Worm (Caenorhabditis elegans) whole organism, L1 larva: ENCODE measurements around the gene ubc-26.
A peak's percentile ranks its signal among the peaks of the same experiment; 100 is the strongest.

Experiments
- C04F5.9 ChIP-seq: sonication (generic microtip); optimal IDR thresholded peaks from 2 replicates; lab custom pipeline; 2016; ENCODE audit warnings: missing genetic modification characterization, missing compliant biosample characterization
- C34B4.2 ChIP-seq: sonication (generic microtip); optimal IDR thresholded peaks from 2 replicates; lab custom pipeline; 2017; ENCODE audit warnings: mild to moderate bottlenecking, missing genetic modification characterization, missing compliant biosample characterization
- aha-1 ChIP-seq: fragments of 150-350 bp; optimal IDR thresholded peaks from 2 replicates; lab custom pipeline; 2014; ENCODE audit warnings: missing biosample characterization, missing genetic modification characterization
- ceh-82 ChIP-seq, 3 experiments: fragments of 150-350 bp in 1 of 3; sonication (generic microtip) in 2 of 3; optimal IDR thresholded peaks; 2 replicates each; lab custom pipeline; 2014 to 2017; ENCODE audit warnings: missing biosample characterization in 3 of 3, missing genetic modification characterization in 3 of 3
- ceh-90 ChIP-seq: sonication (generic microtip); optimal IDR thresholded peaks from 2 replicates; lab custom pipeline; 2016; ENCODE audit warnings: missing genetic modification characterization, missing compliant biosample characterization
- dpl-1 ChIP-seq, 3 experiments: fragments of 150-350 bp in 2 of 3; sonication (generic microtip) in 1 of 3; optimal IDR thresholded peaks; 2 replicates each; lab custom pipeline; 2014 to 2017; ENCODE audit warnings: missing biosample characterization in 3 of 3, missing genetic modification characterization in 3 of 3, missing genetic modification reagents in 3 of 3
- dsc-1 ChIP-seq: sonication (generic microtip); optimal IDR thresholded peaks from 2 replicates; lab custom pipeline; 2016; ENCODE audit warnings: mild to moderate bottlenecking, missing genetic modification characterization, missing compliant biosample characterization
- efl-1 ChIP-seq, 4 experiments: fragments of 150-350 bp; optimal IDR thresholded peaks in 3 of 4; peaks in 1 of 4; 1 replicate in 1 of 4; 2 replicates in 3 of 4; lab custom pipeline; 2014; ENCODE audit warnings: missing biosample characterization in 2 of 4, missing genetic modification characterization in 2 of 4, missing genetic modification reagents in 2 of 4
- egl-13 ChIP-seq: sonication (generic microtip); optimal IDR thresholded peaks from 2 replicates; lab custom pipeline; 2016; ENCODE audit warnings: missing genotype, missing genetic modification reagents, missing genetic modification characterization, missing compliant biosample characterization
- egl-27 ChIP-seq, 2 experiments: fragments of 150-350 bp in 1 of 2; sonication (generic microtip); optimal IDR thresholded peaks; 3 replicates each; lab custom pipeline; 2017 to 2018; ENCODE audit warnings: missing biosample characterization in 2 of 2, missing genetic modification characterization in 2 of 2, missing genetic modification reagents in 2 of 2
- elt-2 ChIP-seq: sonication (generic microtip); optimal IDR thresholded peaks from 2 replicates; lab custom pipeline; 2016; ENCODE audit warnings: missing genetic modification characterization, mild to moderate bottlenecking, inconsistent platforms, missing compliant biosample characterization, missing genetic modification reagents
- fkh-10 ChIP-seq: sonication (generic microtip); optimal IDR thresholded peaks from 2 replicates; lab custom pipeline; 2017; ENCODE audit warnings: missing biosample characterization, missing genetic modification reagents, missing genetic modification characterization
- fkh-4 ChIP-seq: sonication (generic microtip); optimal IDR thresholded peaks from 2 replicates; lab custom pipeline; 2016; ENCODE audit warnings: missing compliant biosample characterization, missing genetic modification characterization, borderline replicate concordance
- fos-1 ChIP-seq: fragments of 150-350 bp; optimal IDR thresholded peaks from 2 replicates; lab custom pipeline; 2014; ENCODE audit warnings: missing biosample characterization, missing genetic modification characterization
- hlh-4 ChIP-seq: sonication (generic microtip); optimal IDR thresholded peaks from 2 replicates; lab custom pipeline; 2016; ENCODE audit warnings: mild to moderate bottlenecking, missing genetic modification characterization, missing compliant biosample characterization
- hpl-2 ChIP-seq: fragments of 150-350 bp; optimal IDR thresholded peaks from 2 replicates; lab custom pipeline; 2014; ENCODE audit warnings: missing biosample characterization, missing genetic modification reagents, missing genetic modification characterization
- irx-1 ChIP-seq: sonication (generic microtip); optimal IDR thresholded peaks from 2 replicates; lab custom pipeline; 2016; ENCODE audit warnings: missing genetic modification characterization, missing compliant biosample characterization
- isw-1 ChIP-seq: fragments of 200-800 bp; sonication (Bioruptor generic); IDR thresholded peaks from 2 replicates; pipeline ENCODE4 v1.3.6; 2022; ENCODE audit warnings: missing genetic modification characterization, missing compliant biosample characterization
- jun-1 ChIP-seq: fragments of 150-350 bp; optimal IDR thresholded peaks from 2 replicates; lab custom pipeline; 2014; ENCODE audit warnings: missing biosample characterization, missing genetic modification reagents, missing genetic modification characterization
- lin-13 ChIP-seq: fragments of 150-350 bp; optimal IDR thresholded peaks from 2 replicates; lab custom pipeline; 2014; ENCODE audit warnings: missing biosample characterization, missing genetic modification reagents, missing genetic modification characterization
- lin-35 ChIP-seq, 2 experiments: fragments of 150-350 bp; optimal IDR thresholded peaks; 2 replicates each; lab custom pipeline; 2014; ENCODE audit warnings: missing biosample characterization in 2 of 2, missing genetic modification characterization in 2 of 2, missing genetic modification reagents in 2 of 2
- lir-3 ChIP-seq: sonication (generic microtip); optimal IDR thresholded peaks from 2 replicates; lab custom pipeline; 2016; ENCODE audit warnings: mild to moderate bottlenecking, missing genetic modification characterization, moderate library complexity, missing compliant biosample characterization; ENCODE audit not compliant: poor library complexity
- lsy-2 ChIP-seq, 2 experiments: fragments of 150-350 bp; optimal IDR thresholded peaks; 2 replicates each; lab custom pipeline; 2014; ENCODE audit warnings: missing biosample characterization in 2 of 2, missing genetic modification characterization in 2 of 2
- mep-1 ChIP-seq: fragments of 150-350 bp; optimal IDR thresholded peaks from 2 replicates; lab custom pipeline; 2014; ENCODE audit warnings: missing biosample characterization, missing genetic modification characterization
- nhr-12 ChIP-seq: sonication (generic microtip); optimal IDR thresholded peaks from 2 replicates; lab custom pipeline; 2017; ENCODE audit warnings: missing biosample characterization, missing genetic modification characterization
- nhr-20 ChIP-seq: sonication (generic microtip); optimal IDR thresholded peaks from 2 replicates; lab custom pipeline; 2016; ENCODE audit warnings: mild to moderate bottlenecking, missing genetic modification characterization, missing compliant biosample characterization
- nhr-47 ChIP-seq: sonication (generic microtip); optimal IDR thresholded peaks from 2 replicates; lab custom pipeline; 2016; ENCODE audit warnings: mild to moderate bottlenecking, missing genetic modification characterization, moderate library complexity, missing compliant biosample characterization
- nhr-77 ChIP-seq: fragments of 150-350 bp; optimal IDR thresholded peaks from 2 replicates; lab custom pipeline; 2014; ENCODE audit warnings: missing biosample characterization, missing genetic modification characterization
- nhr-85 ChIP-seq: sonication (generic microtip); peaks from one replicate; lab custom pipeline; 2016; ENCODE audit warnings: missing genetic modification characterization, inconsistent platforms, missing compliant biosample characterization
- nhr-90 ChIP-seq: sonication (generic microtip); optimal IDR thresholded peaks from 2 replicates; lab custom pipeline; 2016; ENCODE audit warnings: mild to moderate bottlenecking, missing genetic modification characterization, missing compliant biosample characterization; ENCODE audit not compliant: poor library complexity
- pax-3 ChIP-seq: fragments of 200-800 bp; sonication (Bioruptor generic); optimal IDR thresholded peaks from 2 replicates; lab custom pipeline; 2018; ENCODE audit warnings: mild to moderate bottlenecking, missing genetic modification characterization, moderate library complexity, missing compliant biosample characterization
- sptf-1 ChIP-seq: fragments of 150-350 bp; optimal IDR thresholded peaks from 2 replicates; lab custom pipeline; 2014; ENCODE audit warnings: missing biosample characterization, missing genetic modification characterization
- swsn-7 ChIP-seq: sonication (generic microtip); optimal IDR thresholded peaks from 2 replicates; lab custom pipeline; 2016; ENCODE audit warnings: missing genetic modification characterization, missing compliant biosample characterization
- tlp-1 ChIP-seq: fragments of 150-350 bp; optimal IDR thresholded peaks from 2 replicates; lab custom pipeline; 2014; ENCODE audit warnings: missing biosample characterization, missing genetic modification characterization
- unc-62 ChIP-seq: fragments of 150-350 bp; optimal IDR thresholded peaks from 2 replicates; lab custom pipeline; 2014; ENCODE audit warnings: missing biosample characterization, missing genetic modification reagents, missing genetic modification characterization
- vab-15 ChIP-seq: sonication (generic microtip); optimal IDR thresholded peaks from 2 replicates; lab custom pipeline; 2017; ENCODE audit warnings: missing genotype, mild to moderate bottlenecking, missing genetic modification characterization, missing compliant biosample characterization
- zip-4 ChIP-seq: fragments of 200-800 bp; sonication (Bioruptor generic); optimal IDR thresholded peaks from 2 replicates; lab custom pipeline; 2018; ENCODE audit warnings: mild to moderate bottlenecking, missing genetic modification characterization, moderate library complexity, missing compliant biosample characterization
- ztf-11 ChIP-seq, 2 experiments: sonication (generic microtip); optimal IDR thresholded peaks; 2 replicates each; lab custom pipeline; 2016 to 2017; ENCODE audit warnings: missing genetic modification characterization in 2 of 2, missing biosample characterization in 1 of 2, missing compliant biosample characterization in 1 of 2

The ubc-26 gene

ce11 chrII:2919074-2919857, 19.1 kb upstream of the ubc-26 start, which contains the start of the genes ncap-1 and Y110A2AR.1:
TSS of gene ncap-1 (minus strand) at chrII:2919314.
TSS of gene Y110A2AR.1 (plus strand) at chrII:2919710.
- TF ChIP-seq elt-2 (tag; lab: Kevin White, UChicago) (no peak), nhr-47 (tag; lab: Kevin White, UChicago) (no peak), dpl-1 (GFP tag; optimal IDR thresholded peaks at IDR 0.05; lab: Kevin White, UChicago) (peak; percentile 49 to 83 (median 74)), C34B4.2 (tag; lab: Kevin White, UChicago) (no peak), fkh-10 (GFP tag; lab: Kevin White, UChicago) (no peak), nhr-12 (tag; lab: Kevin White, UChicago) (no peak), C04F5.9 (tag; lab: Kevin White, UChicago) (no peak), hlh-4 (tag; lab: Kevin White, UChicago) (no peak), unc-62 (GFP tag; lab: Kevin White, UChicago) (no peak), lin-13 (GFP tag; lab: Kevin White, UChicago) (no peak), ceh-90 (no peak), fos-1 (tag; lab: Kevin White, UChicago) (no peak), tlp-1 (tag; lab: Kevin White, UChicago) (no peak), fkh-4 (tag; lab: Kevin White, UChicago) (no peak), nhr-77 (tag; lab: Kevin White, UChicago) (no peak), hpl-2 (GFP tag; lab: Kevin White, UChicago) (no peak), mep-1 (tag; lab: Kevin White, UChicago) (peak; percentile 1), jun-1 (tag; lab: Kevin White, UChicago) (no peak), pax-3 (tag; lab: Kevin White, UChicago) (no peak), nhr-85 (tag; lab: Kevin White, UChicago) (no peak), egl-13 (no peak), lsy-2 (tag; optimal IDR thresholded peaks at IDR 0.05; lab: Kevin White, UChicago) (peak in 1 of 2 experiments; percentile 13), ztf-11 (tag; optimal IDR thresholded peaks at IDR 0.05; lab: Kevin White, UChicago) (no peak), ceh-82 (tag; optimal IDR thresholded peaks at IDR 0.05; lab: Kevin White, UChicago) (peak in 1 of 3 experiments; percentile 18), irx-1 (tag; lab: Kevin White, UChicago) (no peak), vab-15 (no peak), lir-3 (tag; lab: Kevin White, UChicago) (no peak), egl-27 (tag; optimal IDR thresholded peaks at IDR 0.05; lab: Kevin White, UChicago) (no peak), aha-1 (no peak), zip-4 (GFP tag; lab: Kevin White, UChicago) (no peak), lin-35 (GFP tag; optimal IDR thresholded peaks at IDR 0.05; lab: Kevin White, UChicago) (peak; percentile 68 to 88), nhr-20 (tag; lab: Kevin White, UChicago) (no peak), isw-1 (GFP tag; lab: Robert Waterston, UW) (no peak), sptf-1 (tag; lab: Kevin White, UChicago) (no peak), dsc-1 (no peak), nhr-90 (tag; lab: Kevin White, UChicago) (no peak), swsn-7 (tag; lab: Kevin White, UChicago) (no peak), efl-1 (optimal IDR thresholded peaks at IDR 0.05; lab: Kevin White, UChicago) (peak; percentile 37 to 81), efl-1 (GFP tag; optimal IDR thresholded peaks at IDR 0.05 in 1 of 2; lab: Kevin White, UChicago) (peak; percentile 82 to 98)

- TF ChIP-seq C34B4.2 (tag; lab: Kevin White, UChicago): no peak
- TF ChIP-seq, all 84 proteins: peak for 0
Measured at ce11 chrII:2913505-2913904, 13.4 kb upstream of the ubc-26 start, which contains the start of gene ubc-15. TSS of gene ubc-15 (minus strand) at chrII:2913605.
